Worm (Caenorhabditis elegans) whole organism, L2 larva: Measurements from ENCODE around the gene urb-1.

Source experiments
- nhr-10 ChIP-seq: sonication (generic microtip); optimal IDR thresholded peaks from 2 replicates; lab custom pipeline; 2017; ENCODE audit warnings: missing biosample characterization, missing genetic modification characterization
- nhr-12 ChIP-seq: fragments of 150-350 bp; optimal IDR thresholded peaks from 2 replicates; lab custom pipeline; 2014; ENCODE audit warnings: missing biosample characterization, missing genetic modification characterization
- nhr-23 ChIP-seq: fragments of 150-350 bp; optimal IDR thresholded peaks from 2 replicates; lab custom pipeline; 2014; ENCODE audit warnings: missing biosample characterization, missing genetic modification reagents, missing genetic modification characterization

ce11 chrV:6368494-6368893 lies 55.5 kb downstream of the urb-1 start:
- TF ChIP-seq nhr-10 (tag; lab: Kevin White, UChicago) (no peak), nhr-12 (no peak), nhr-23 (tag; lab: Kevin White, UChicago) (no peak)
